Worm (Caenorhabditis elegans) whole organism, L4 larva: ENCODE data around the gene crb-3.

Experiments
- F37D6.2 ChIP-seq: sonication (generic microtip); optimal IDR thresholded peaks from 2 replicates; lab custom pipeline; 2016; ENCODE audit warnings: mild to moderate bottlenecking, missing genetic modification characterization, missing compliant biosample characterization
- attf-4 ChIP-seq: sonication (generic microtip); optimal IDR thresholded peaks from 3 replicates; lab custom pipeline; 2017; ENCODE audit warnings: missing biosample characterization, missing genetic modification characterization
- ceh-32 ChIP-seq: sonication (generic microtip); optimal IDR thresholded peaks from 2 replicates; lab custom pipeline; 2016; ENCODE audit warnings: mild to moderate bottlenecking, missing genetic modification characterization, missing compliant biosample characterization; ENCODE audit not compliant: poor library complexity
- ceh-44 ChIP-seq: fragments of 200-800 bp; sonication (Bioruptor generic); IDR thresholded peaks from 2 replicates; pipeline ENCODE4 v1.3.6; 2022; ENCODE audit warnings: missing genetic modification reagents, missing genetic modification characterization, missing compliant biosample characterization
- ceh-62 ChIP-seq: sonication (generic microtip); optimal IDR thresholded peaks from 2 replicates; lab custom pipeline; 2017; ENCODE audit warnings: missing biosample characterization, missing genetic modification characterization
- daf-19 ChIP-seq: fragments of 200-800 bp; sonication (Bioruptor generic); conservative IDR thresholded peaks from 2 replicates; pipeline ENCODE4 v1.3.6; 2022; ENCODE audit warnings: missing genetic modification characterization, missing compliant biosample characterization
- dve-1 ChIP-seq: sonication (generic microtip); optimal IDR thresholded peaks from 2 replicates; lab custom pipeline; 2017; ENCODE audit warnings: antibody characterized with exemption, mild to moderate bottlenecking, missing genetic modification characterization, missing compliant biosample characterization; ENCODE audit not compliant: insufficient read depth
- egl-27 ChIP-seq: sonication (generic microtip); optimal IDR thresholded peaks from 3 replicates; lab custom pipeline; 2017; ENCODE audit warnings: missing biosample characterization, missing genetic modification reagents, missing genetic modification characterization
- hmg-1.1 ChIP-seq: fragments of 200-800 bp; sonication (Bioruptor generic); IDR thresholded peaks from 2 replicates; pipeline ENCODE4 v1.3.6; 2022; ENCODE audit warnings: missing genetic modification reagents, missing genetic modification characterization, missing compliant biosample characterization
- lin-29 ChIP-seq: fragments of 200-800 bp; sonication (Bioruptor generic); IDR thresholded peaks from 2 replicates; pipeline ENCODE4 v1.3.6; 2022; ENCODE audit warnings: missing genetic modification reagents, missing genetic modification characterization, missing compliant biosample characterization
- lin-38 ChIP-seq: fragments of 200-800 bp; sonication (Bioruptor generic); IDR thresholded peaks from 2 replicates; pipeline ENCODE4 v1.3.6; 2022; ENCODE audit warnings: missing genetic modification reagents, missing genetic modification characterization, missing compliant biosample characterization
- lin-39 ChIP-seq: fragments of 150-350 bp; optimal IDR thresholded peaks from 2 replicates; lab custom pipeline; 2014; ENCODE audit warnings: missing biosample characterization, missing genetic modification reagents, missing genetic modification characterization
- madf-5 ChIP-seq, 2 experiments: fragments of 200-800 bp; sonication (Bioruptor generic); IDR thresholded peaks; 2 replicates each; pipeline ENCODE4 v1.3.6; 2022; ENCODE audit warnings: missing compliant biosample characterization in 2 of 2, missing genetic modification characterization in 2 of 2
- mep-1 ChIP-seq: fragments of 150-350 bp; sonication (generic microtip); optimal IDR thresholded peaks from 3 replicates; lab custom pipeline; 2014; ENCODE audit warnings: missing biosample characterization, missing genetic modification characterization
- mes-2 ChIP-seq: sonication (generic microtip); optimal IDR thresholded peaks from 2 replicates; lab custom pipeline; 2016; ENCODE audit warnings: missing genotype, mild to moderate bottlenecking, missing genetic modification characterization, missing compliant biosample characterization; ENCODE audit not compliant: poor library complexity, severe bottlenecking
- nhr-102 ChIP-seq: sonication (generic microtip); optimal IDR thresholded peaks from 2 replicates; lab custom pipeline; 2016; ENCODE audit warnings: mild to moderate bottlenecking, missing genetic modification characterization, moderate library complexity, missing compliant biosample characterization
- php-3 ChIP-seq: fragments of 200-800 bp; sonication (Bioruptor generic); IDR thresholded peaks from 2 replicates; pipeline ENCODE4 v1.3.6; 2022; ENCODE audit warnings: missing genetic modification reagents, missing genetic modification characterization, missing compliant biosample characterization
- snpc-1.2 ChIP-seq: fragments of 200-800 bp; sonication (Bioruptor generic); IDR thresholded peaks from 2 replicates; pipeline ENCODE4 v1.3.6; 2022; ENCODE audit warnings: missing genetic modification reagents, missing genetic modification characterization, missing compliant biosample characterization
- spr-1 ChIP-seq: sonication (generic microtip); optimal IDR thresholded peaks from 2 replicates; lab custom pipeline; 2016; ENCODE audit warnings: mild to moderate bottlenecking, missing genetic modification characterization, missing compliant biosample characterization
- spr-3 ChIP-seq: fragments of 200-800 bp; sonication (Bioruptor generic); optimal IDR thresholded peaks from 2 replicates; lab custom pipeline; 2018; ENCODE audit warnings: mild to moderate bottlenecking, missing genetic modification characterization, missing compliant biosample characterization
- unc-39 ChIP-seq: sonication (generic microtip); optimal IDR thresholded peaks from 2 replicates; lab custom pipeline; 2017; ENCODE audit warnings: missing biosample characterization, missing genetic modification characterization
- zfp-3 ChIP-seq: fragments of 200-800 bp; sonication (Bioruptor generic); conservative IDR thresholded peaks from 2 replicates; pipeline ENCODE4 v1.3.6; 2022; ENCODE audit warnings: missing genetic modification reagents, missing genetic modification characterization, missing compliant biosample characterization
- zip-2 ChIP-seq: fragments of 150-350 bp; optimal IDR thresholded peaks from 2 replicates; lab custom pipeline; 2014; ENCODE audit warnings: missing biosample characterization, missing genetic modification characterization

crb-3 gene

DNA sequence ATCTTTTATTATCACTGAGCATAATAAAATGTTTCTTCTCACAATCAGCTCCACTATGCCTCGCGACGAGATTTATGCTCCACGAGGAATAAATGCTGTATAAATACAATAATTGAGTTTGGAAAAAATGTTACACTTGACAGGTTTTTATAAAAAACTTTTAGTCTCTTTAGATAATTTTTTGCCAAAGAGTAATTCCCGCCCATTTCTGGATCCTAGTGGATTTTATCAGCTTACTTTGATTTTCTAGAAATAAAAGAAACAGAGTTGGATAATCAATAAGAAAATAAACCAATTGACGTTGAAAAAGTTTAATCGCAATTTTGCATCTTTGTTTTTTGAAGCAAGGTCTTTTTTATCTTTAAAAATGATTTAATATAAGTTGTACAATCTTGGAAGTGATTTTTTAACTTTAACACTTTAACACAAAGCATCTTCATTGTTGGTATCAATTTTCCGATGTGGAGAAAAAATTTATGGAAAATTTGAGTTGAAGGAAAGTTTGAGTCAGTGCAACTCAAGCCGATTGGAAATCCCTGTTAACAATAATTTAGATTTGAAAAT is 58.1 kb downstream of the crb-3 start:
- TF ChIP-seq zfp-3 (GFP tag; lab: Robert Waterston, UW) (peak; percentile 60; the same call in 1 of the 2 replicates), ceh-32 (no peak), ceh-44 (GFP tag; lab: Robert Waterston, UW) (no peak), zip-2 (tag; lab: Kevin White, UChicago) (no peak), dve-1 (peak; percentile 54), mes-2 (tag; lab: Kevin White, UChicago) (no peak), F37D6.2 (tag; lab: Kevin White, UChicago) (no peak), egl-27 (no peak), attf-4 (tag; lab: Kevin White, UChicago) (no peak), nhr-102 (tag; lab: Kevin White, UChicago) (peak; percentile 47), ceh-62 (no peak), mep-1 (tag; lab: Kevin White, UChicago) (no peak), unc-39 (no peak), madf-5 (GFP tag; IDR thresholded peaks at IDR 0.05; lab: Robert Waterston, UW) (no peak), daf-19 (no peak), spr-1 (tag; lab: Kevin White, UChicago) (no peak), spr-3 (GFP tag; lab: Kevin White, UChicago) (no peak), hmg-1.1 (no peak), php-3 (GFP tag; lab: Robert Waterston, UW) (peak; percentile 41; the same call in 1 of the 2 replicates), lin-39 (tag; lab: Kevin White, UChicago) (no peak), lin-29 (GFP tag; lab: Robert Waterston, UW) (no peak), snpc-1.2 (GFP tag; lab: Robert Waterston, UW) (0 out of 2 replicates have a peak, but pooled peaks have one; percentile 17), lin-38 (GFP tag; lab: Robert Waterston, UW) (no peak)
